Fruit fly (Drosophila melanogaster): ENCODE data around the gene nAChRalpha1.

Gene nAChRalpha1

dm6 chr3R:24457057-24457456, at the start of gene nAChRalpha1:
Gene nAChRalpha1 (minus strand): TSS chr3R:24457157.
- no peak for TF ChIP-seq CG14711 (tag; optimal IDR thresholded peaks at IDR 0.05)
- TF ChIP-seq pad (GFP tag; optimal IDR thresholded peaks at IDR 0.05), result no peak
- TF ChIP-seq Clk (GFP tag; optimal IDR thresholded peaks at IDR 0.05), result no peak
- TF ChIP-seq ovo (GFP tag; optimal IDR thresholded peaks at IDR 0.05), result no peak
- TF ChIP-seq kay (GFP tag; ENCODE audit: borderline replicate concordance), result no peak
- no peak for TF ChIP-seq CG5204 (GFP tag; optimal IDR thresholded peaks at IDR 0.05)
- TF ChIP-seq Hr96 (GFP tag; optimal IDR thresholded peaks at IDR 0.05), result no peak
- no peak for TF ChIP-seq CG11617 (GFP tag; optimal IDR thresholded peaks at IDR 0.05)
- no peak for TF ChIP-seq CG7045 (GFP tag; optimal IDR thresholded peaks at IDR 0.05)
- no peak for TF ChIP-seq tj (GFP tag; optimal IDR thresholded peaks at IDR 0.05)
- no peak for TF ChIP-seq cic (GFP tag; optimal IDR thresholded peaks at IDR 0.05)

- TF ChIP-seq cic (GFP tag; optimal IDR thresholded peaks at IDR 0.05) (no peak), CG7045 (GFP tag; optimal IDR thresholded peaks at IDR 0.05) (no peak), Hr96 (GFP tag; optimal IDR thresholded peaks at IDR 0.05) (no peak), bab1 (GFP tag; optimal IDR thresholded peaks at IDR 0.05) (no peak), toe (GFP tag; optimal IDR thresholded peaks at IDR 0.05) (no peak), CG33017 (tag; optimal IDR thresholded peaks at IDR 0.05) (no peak), Clk (GFP tag; optimal IDR thresholded peaks at IDR 0.05) (no peak), CG7101 (tag; optimal IDR thresholded peaks at IDR 0.05) (no peak), CG11617 (GFP tag; optimal IDR thresholded peaks at IDR 0.05) (no peak), ovo (GFP tag; optimal IDR thresholded peaks at IDR 0.05) (no peak), Crg-1 (GFP tag; optimal IDR thresholded peaks at IDR 0.05) (no peak), Mnt (GFP tag; optimal IDR thresholded peaks at IDR 0.05) (no peak), CG1620 (GFP tag; optimal IDR thresholded peaks at IDR 0.05) (no peak), kay (GFP tag; ENCODE audit: borderline replicate concordance) (no peak), cnc (optimal IDR thresholded peaks at IDR 0.05) (no peak), CG12768 (GFP tag; optimal IDR thresholded peaks at IDR 0.05) (no peak), pad (GFP tag; optimal IDR thresholded peaks at IDR 0.05) (no peak), CG14711 (tag; optimal IDR thresholded peaks at IDR 0.05) (no peak), tj (GFP tag; optimal IDR thresholded peaks at IDR 0.05) (no peak), CG5204 (GFP tag; optimal IDR thresholded peaks at IDR 0.05) (no peak)
Observed at dm6 chr3R:24503627-24504026, 46.7 kb upstream of the nAChRalpha1 start.

DNA sequence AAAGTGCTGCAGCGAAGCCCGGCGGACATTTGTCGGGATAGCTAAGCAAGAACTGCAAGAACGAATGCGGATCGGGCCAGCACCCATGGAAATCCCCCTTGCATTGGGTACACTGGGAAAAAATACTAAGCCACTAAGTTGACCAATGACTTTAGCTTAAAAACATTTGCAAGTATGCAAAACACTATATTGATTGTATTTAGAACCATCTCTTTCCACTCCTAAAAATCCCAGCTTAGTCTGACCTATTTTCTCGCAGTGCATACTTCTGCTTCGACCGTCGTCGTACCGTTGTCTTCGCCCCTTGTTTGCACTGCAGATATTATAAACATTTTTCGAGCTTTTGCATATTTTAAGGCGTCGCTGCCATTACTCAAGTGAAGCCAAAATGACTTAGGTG, 39.1 kb upstream of the nAChRalpha1 start:
- no peak for TF ChIP-seq Clk (GFP tag; optimal IDR thresholded peaks at IDR 0.05)
- TF ChIP-seq cnc (optimal IDR thresholded peaks at IDR 0.05), result no peak
- TF ChIP-seq ovo (GFP tag; optimal IDR thresholded peaks at IDR 0.05), result no peak
- no peak for TF ChIP-seq CG7045 (GFP tag; optimal IDR thresholded peaks at IDR 0.05)
- TF ChIP-seq pad (GFP tag; optimal IDR thresholded peaks at IDR 0.05), result no peak
- no peak for TF ChIP-seq CG5204 (GFP tag; optimal IDR thresholded peaks at IDR 0.05)
- TF ChIP-seq Mnt (GFP tag; optimal IDR thresholded peaks at IDR 0.05), result no peak
- TF ChIP-seq CG12768 (GFP tag; optimal IDR thresholded peaks at IDR 0.05), result no peak
- TF ChIP-seq Crg-1 (GFP tag; optimal IDR thresholded peaks at IDR 0.05), result no peak
- TF ChIP-seq CG33017 (tag; optimal IDR thresholded peaks at IDR 0.05), result no peak

dm6 chr3R:24484990-24485478, 28.1 kb upstream of the nAChRalpha1 start, which contains the start of gene nAChRalpha2:
Gene nAChRalpha2 (plus strand): TSS chr3R:24485428.
- TF ChIP-seq ovo (GFP tag; optimal IDR thresholded peaks at IDR 0.05), result no peak
- no peak for TF ChIP-seq bab1 (GFP tag; optimal IDR thresholded peaks at IDR 0.05)
- TF ChIP-seq Clk (GFP tag; optimal IDR thresholded peaks at IDR 0.05), result no peak
- TF ChIP-seq Hr96 (GFP tag; optimal IDR thresholded peaks at IDR 0.05), result no peak
- TF ChIP-seq CG11617 (GFP tag; optimal IDR thresholded peaks at IDR 0.05), result no peak
- no peak for TF ChIP-seq CG7045 (GFP tag; optimal IDR thresholded peaks at IDR 0.05)
- no peak for TF ChIP-seq Mnt (GFP tag; optimal IDR thresholded peaks at IDR 0.05)
- TF ChIP-seq CG14711 (tag; optimal IDR thresholded peaks at IDR 0.05), result no peak
- TF ChIP-seq pad (GFP tag; optimal IDR thresholded peaks at IDR 0.05), result no peak
- no peak for TF ChIP-seq cic (GFP tag; optimal IDR thresholded peaks at IDR 0.05)
- no peak for TF ChIP-seq kay (GFP tag; ENCODE audit: borderline replicate concordance)
- TF ChIP-seq cnc (optimal IDR thresholded peaks at IDR 0.05), result no peak

DNA sequence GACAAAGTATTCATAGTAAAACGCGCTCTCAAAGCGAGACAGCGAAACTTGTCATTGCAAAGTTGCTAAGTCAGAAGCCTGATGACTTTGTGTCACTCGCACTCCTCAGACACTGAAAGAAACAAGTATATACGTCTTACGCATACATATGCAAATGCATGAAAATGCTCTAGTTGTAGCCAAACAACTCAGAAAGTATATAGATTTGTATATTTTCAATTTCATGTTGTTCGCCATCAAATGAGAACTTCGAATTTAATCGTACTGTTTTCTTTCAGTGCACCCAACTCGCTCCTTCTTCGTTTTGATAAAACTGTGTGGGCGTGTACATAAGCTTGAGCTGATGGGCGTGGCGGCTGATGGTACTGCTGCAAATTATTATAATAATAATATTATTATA, 24.1 kb upstream of the nAChRalpha1 start:
- no peak for TF ChIP-seq Hr96 (GFP tag; optimal IDR thresholded peaks at IDR 0.05)
- TF ChIP-seq Crg-1 (GFP tag; optimal IDR thresholded peaks at IDR 0.05), result no peak
- no peak for TF ChIP-seq bab1 (GFP tag; optimal IDR thresholded peaks at IDR 0.05)
- no peak for TF ChIP-seq cic (GFP tag; optimal IDR thresholded peaks at IDR 0.05)
- no peak for TF ChIP-seq Clk (GFP tag; optimal IDR thresholded peaks at IDR 0.05)
- TF ChIP-seq kay (GFP tag; ENCODE audit: borderline replicate concordance), result no peak
- no peak for TF ChIP-seq CG5204 (GFP tag; optimal IDR thresholded peaks at IDR 0.05)
- no peak for TF ChIP-seq toe (GFP tag; optimal IDR thresholded peaks at IDR 0.05)
- TF ChIP-seq tj (GFP tag; optimal IDR thresholded peaks at IDR 0.05), result no peak
- no peak for TF ChIP-seq CG1620 (GFP tag; optimal IDR thresholded peaks at IDR 0.05)
- TF ChIP-seq CG12768 (GFP tag; optimal IDR thresholded peaks at IDR 0.05), result no peak
- no peak for TF ChIP-seq Mnt (GFP tag; optimal IDR thresholded peaks at IDR 0.05)
- TF ChIP-seq CG33017 (tag; optimal IDR thresholded peaks at IDR 0.05), result no peak
- TF ChIP-seq pad (GFP tag; optimal IDR thresholded peaks at IDR 0.05), result no peak
- TF ChIP-seq CG7101 (tag; optimal IDR thresholded peaks at IDR 0.05), result no peak

dm6 chr3R:24474760-24475159, 17.8 kb upstream of the nAChRalpha1 start:
- TF ChIP-seq CG7101 (tag; optimal IDR thresholded peaks at IDR 0.05), result no peak
- no peak for TF ChIP-seq CG7045 (GFP tag; optimal IDR thresholded peaks at IDR 0.05)
- TF ChIP-seq CG12768 (GFP tag; optimal IDR thresholded peaks at IDR 0.05), result no peak
- TF ChIP-seq CG1620 (GFP tag; optimal IDR thresholded peaks at IDR 0.05), result no peak
- TF ChIP-seq CG33017 (tag; optimal IDR thresholded peaks at IDR 0.05), result no peak
- TF ChIP-seq bab1 (GFP tag; optimal IDR thresholded peaks at IDR 0.05), result no peak
- no peak for TF ChIP-seq CG14711 (tag; optimal IDR thresholded peaks at IDR 0.05)
- TF ChIP-seq CG5204 (GFP tag; optimal IDR thresholded peaks at IDR 0.05), result no peak
- TF ChIP-seq pad (GFP tag; optimal IDR thresholded peaks at IDR 0.05), result no peak
- no peak for TF ChIP-seq Crg-1 (GFP tag; optimal IDR thresholded peaks at IDR 0.05)
- no peak for TF ChIP-seq Mnt (GFP tag; optimal IDR thresholded peaks at IDR 0.05)
- no peak for TF ChIP-seq cnc (optimal IDR thresholded peaks at IDR 0.05)
- no peak for TF ChIP-seq ovo (GFP tag; optimal IDR thresholded peaks at IDR 0.05)
- no peak for TF ChIP-seq CG11617 (GFP tag; optimal IDR thresholded peaks at IDR 0.05)
- no peak for TF ChIP-seq tj (GFP tag; optimal IDR thresholded peaks at IDR 0.05)
- TF ChIP-seq Hr96 (GFP tag; optimal IDR thresholded peaks at IDR 0.05), result no peak
- no peak for TF ChIP-seq toe (GFP tag; optimal IDR thresholded peaks at IDR 0.05)

Measured in whole organism, adult.